Worm (Caenorhabditis elegans): Measurements from ENCODE around the gene abhd-3.1.
A peak's percentile ranks its signal among the peaks of the same experiment; 100 is the strongest.

The abhd-3.1 gene

DNA sequence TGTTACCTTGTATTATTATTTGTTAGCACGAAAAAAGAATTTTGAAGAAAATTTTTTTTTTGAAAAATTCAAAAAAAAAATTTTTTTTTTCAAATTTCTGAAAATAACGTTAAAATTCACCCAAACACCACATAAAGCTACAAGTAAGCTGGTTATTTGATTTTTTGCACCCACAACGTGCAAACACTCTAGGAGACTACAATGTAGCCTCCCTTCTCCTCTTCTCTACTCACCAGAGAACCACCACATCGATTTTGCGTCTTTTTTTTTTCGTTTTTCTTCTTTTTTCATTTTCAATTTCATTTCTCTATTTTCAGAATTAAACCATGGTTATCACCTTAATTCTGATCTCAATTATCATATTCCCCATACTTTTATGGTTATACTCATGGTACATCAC, at the start of gene abhd-3.1:
abhd-3.1 (plus strand) TSS at position 318 of the 400 bp plus-strand sequence.
- no peak for TF ChIP-seq zim-3 (tag; optimal IDR thresholded peaks at IDR 0.05)
- TF ChIP-seq ekl-4 (GFP tag; IDR thresholded peaks at IDR 0.05) = no peak
- no peak for TF ChIP-seq nfya-1 (tag; optimal IDR thresholded peaks at IDR 0.05; ENCODE audit: borderline replicate concordance, insufficient read depth)

DNA sequence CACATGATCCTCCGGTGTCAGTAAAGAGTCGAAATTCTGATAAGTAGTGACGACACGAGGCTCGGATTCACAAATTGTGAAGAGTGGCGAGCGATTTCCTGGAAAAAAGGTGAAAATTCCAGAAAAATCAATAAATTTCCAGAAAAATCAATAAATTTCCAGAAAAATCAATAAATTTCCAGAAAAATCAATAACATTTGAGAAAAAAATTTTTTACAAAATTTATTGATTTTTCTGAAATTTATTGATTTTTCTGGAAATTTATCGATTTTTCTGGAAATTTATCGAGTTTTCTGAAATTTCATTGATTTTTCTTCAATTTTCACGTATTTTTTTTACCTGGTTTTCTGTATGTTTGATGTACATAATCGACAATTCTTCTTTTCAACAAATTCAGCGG, 49.3 kb upstream of the abhd-3.1 start:
- no peak for TF ChIP-seq F57A8.1 (GFP tag; optimal IDR thresholded peaks at IDR 0.05)
- no peak for TF ChIP-seq F22D6.2 (tag; optimal IDR thresholded peaks at IDR 0.05)
- no peak for TF ChIP-seq lsl-1 (GFP tag; optimal IDR thresholded peaks at IDR 0.05)
- no peak for TF ChIP-seq bed-1 (GFP tag; IDR thresholded peaks at IDR 0.05)
- no peak for TF ChIP-seq tlf-1 (GFP tag; optimal IDR thresholded peaks at IDR 0.05)
- TF ChIP-seq rcor-1 (GFP tag; IDR thresholded peaks at IDR 0.05) = no peak
- no peak for TF ChIP-seq F23B12.7 (tag; optimal IDR thresholded peaks at IDR 0.05; ENCODE audit: insufficient read depth)
- no peak for TF ChIP-seq F49E8.2 (tag; optimal IDR thresholded peaks at IDR 0.05; ENCODE audit: insufficient read depth)
- TF ChIP-seq ztf-22 (GFP tag; optimal IDR thresholded peaks at IDR 0.05) = no peak
- no peak for TF ChIP-seq Y67H2A.10 (GFP tag; conservative IDR thresholded peaks at IDR 0.05)
- no peak for TF ChIP-seq madf-3 (GFP tag; IDR thresholded peaks at IDR 0.05)

ce11 chrV:19907365-19907764, 47.9 kb upstream of the abhd-3.1 start, which contains the start of gene fars-2:
TSS of gene fars-2 (minus strand) at chrV:19907434.
- TF ChIP-seq sptf-2 (GFP tag; optimal IDR thresholded peaks at IDR 0.05) = no peak
- no peak for TF ChIP-seq dpff-1 (tag; optimal IDR thresholded peaks at IDR 0.05)
- no peak for TF ChIP-seq dox-1 (GFP tag; IDR thresholded peaks at IDR 0.05)
- no peak for TF ChIP-seq F37B4.10 (GFP tag; IDR thresholded peaks at IDR 0.05)
- no peak for TF ChIP-seq F22D6.2 (tag; optimal IDR thresholded peaks at IDR 0.05)
- TF ChIP-seq zim-3 (tag; optimal IDR thresholded peaks at IDR 0.05) = no peak
- TF ChIP-seq B0336.3 (GFP tag; IDR thresholded peaks at IDR 0.05) = no peak
- TF ChIP-seq fkh-3 (tag; optimal IDR thresholded peaks at IDR 0.05) = no peak
- no peak for TF ChIP-seq K11D2.4 (GFP tag; IDR thresholded peaks at IDR 0.05)
- TF ChIP-seq aptf-3 (GFP tag; IDR thresholded peaks at IDR 0.05) = no peak
- no peak for TF ChIP-seq nfya-2 (GFP tag; IDR thresholded peaks at IDR 0.05)
- TF ChIP-seq cebp-1 (GFP tag; IDR thresholded peaks at IDR 0.05) = no peak
- TF ChIP-seq cebp-1 (tag; optimal IDR thresholded peaks at IDR 0.05) = no peak
- TF ChIP-seq ekl-4 (GFP tag; IDR thresholded peaks at IDR 0.05) = no peak
- TF ChIP-seq nfya-1 (tag; optimal IDR thresholded peaks at IDR 0.05; ENCODE audit: borderline replicate concordance, insufficient read depth) = no peak
- no peak for TF ChIP-seq ceh-58 (GFP tag; IDR thresholded peaks at IDR 0.05)
- no peak for TF ChIP-seq lin-54 (GFP tag; optimal IDR thresholded peaks at IDR 0.05)
- TF ChIP-seq lin-40 (tag; optimal IDR thresholded peaks at IDR 0.05) = no peak
- no peak for TF ChIP-seq ztf-6 (GFP tag; IDR thresholded peaks at IDR 0.05)
- no peak for TF ChIP-seq cebp-2 (GFP tag; IDR thresholded peaks at IDR 0.05)
- no peak for TF ChIP-seq C06A6.2 (GFP tag; conservative IDR thresholded peaks at IDR 0.05)

DNA sequence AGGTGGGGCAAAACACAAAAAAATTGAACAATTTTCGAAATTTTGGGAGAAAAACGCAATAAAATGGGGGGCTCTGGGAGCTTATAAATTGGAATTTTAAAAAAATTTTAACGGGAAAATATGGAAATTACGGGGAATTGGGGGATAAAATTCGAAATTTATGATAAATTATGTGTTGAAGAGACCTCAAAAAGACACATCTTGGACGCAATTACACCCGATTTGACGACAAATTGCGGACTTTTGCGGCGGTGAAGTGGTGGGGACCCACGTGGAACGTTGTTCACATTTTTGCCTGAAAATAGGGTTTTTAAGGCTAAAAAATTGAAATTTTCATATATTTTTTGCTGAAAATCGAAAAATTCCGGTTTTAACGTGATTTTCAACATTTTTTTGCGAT, 46.4 kb upstream of the abhd-3.1 start:
- TF ChIP-seq attf-5 (GFP tag; optimal IDR thresholded peaks at IDR 0.05) = no peak
- TF ChIP-seq ztf-3 (GFP tag; optimal IDR thresholded peaks at IDR 0.05) = no peak
- peak; percentile 33 to 41 for TF ChIP-seq let-607 (tag; optimal IDR thresholded peaks at IDR 0.05)
- TF ChIP-seq nfyb-1 (GFP tag; IDR thresholded peaks at IDR 0.05) = peak; percentile 25; the same call in 1 of the 2 replicates
- TF ChIP-seq somi-1 (GFP tag; optimal IDR thresholded peaks at IDR 0.05) = no peak
- TF ChIP-seq ceh-91 (GFP tag; IDR thresholded peaks at IDR 0.05) = no peak
- no peak for TF ChIP-seq cebp-1 (GFP tag; IDR thresholded peaks at IDR 0.05)
- peak; percentile 15 for TF ChIP-seq cebp-1 (tag; optimal IDR thresholded peaks at IDR 0.05)

Data from whole organism, young adult.